Worm (Caenorhabditis elegans) whole organism, L1 larva: ENCODE data around the gene srh-27.

Source experiments
- jun-1 ChIP-seq: fragments of 150-350 bp; optimal IDR thresholded peaks from 2 replicates; lab custom pipeline; 2014; ENCODE audit warnings: missing biosample characterization, missing genetic modification reagents, missing genetic modification characterization
- nhr-20 ChIP-seq: sonication (generic microtip); optimal IDR thresholded peaks from 2 replicates; lab custom pipeline; 2016; ENCODE audit warnings: mild to moderate bottlenecking, missing genetic modification characterization, missing compliant biosample characterization
- nhr-237 ChIP-seq: fragments of 150-350 bp; optimal IDR thresholded peaks from 2 replicates; lab custom pipeline; 2014; ENCODE audit warnings: missing biosample characterization, missing genetic modification characterization
- nhr-28 ChIP-seq: fragments of 150-350 bp; optimal IDR thresholded peaks from 2 replicates; lab custom pipeline; 2014; ENCODE audit warnings: missing biosample characterization, missing genetic modification characterization
- nhr-77 ChIP-seq: fragments of 150-350 bp; optimal IDR thresholded peaks from 2 replicates; lab custom pipeline; 2014; ENCODE audit warnings: missing biosample characterization, missing genetic modification characterization
- nhr-90 ChIP-seq: sonication (generic microtip); optimal IDR thresholded peaks from 2 replicates; lab custom pipeline; 2016; ENCODE audit warnings: mild to moderate bottlenecking, missing genetic modification characterization, missing compliant biosample characterization; ENCODE audit not compliant: poor library complexity
- pqm-1 ChIP-seq: sonication (generic microtip); optimal IDR thresholded peaks from 3 replicates; lab custom pipeline; 2017; ENCODE audit warnings: missing biosample characterization, missing genetic modification characterization
- tbx-2 ChIP-seq: sonication (generic microtip); optimal IDR thresholded peaks from 2 replicates; lab custom pipeline; 2016; ENCODE audit warnings: missing genetic modification characterization, missing compliant biosample characterization
- unc-130 ChIP-seq: fragments of 150-350 bp; optimal IDR thresholded peaks from 2 replicates; lab custom pipeline; 2017; ENCODE audit warnings: missing biosample characterization, missing genetic modification characterization, inconsistent platforms

ce11 chrII:12494556-12495131, 46.3 kb downstream of the srh-27 start, which contains the start of gene col-85:
- TF ChIP-seq nhr-237 (tag; lab: Kevin White, UChicago) = no peak
- peak; percentile 11 for TF ChIP-seq pqm-1 (tag; lab: Kevin White, UChicago)
- peak; percentile 70 for TF ChIP-seq nhr-20 (tag; lab: Kevin White, UChicago)
- TF ChIP-seq unc-130 (tag; lab: Kevin White, UChicago) = peak; percentile 12
- no peak for TF ChIP-seq nhr-28
- TF ChIP-seq nhr-90 = peak; percentile 70
- peak; percentile 62 for TF ChIP-seq tbx-2 (tag; lab: Kevin White, UChicago)
- TF ChIP-seq jun-1 (tag; lab: Kevin White, UChicago) = peak; percentile 37
- TF ChIP-seq nhr-77 (tag; lab: Kevin White, UChicago) = peak; percentile 70
